Fruit fly (Drosophila melanogaster) S2 (cell line): ENCODE measurements around the gene CG13033.

Source experiments
- CG8478 ChIP-seq: fragments of >200 bp; optimal IDR thresholded peaks from 2 replicates; lab custom pipeline; 2018
- CTCF ChIP-seq, 2 experiments: fragments of >200 bp; optimal IDR thresholded peaks; 2 replicates each; lab custom pipeline; 2018

dm6 chr3L:16545511-16545910, at the start of gene CG13033:
- TF ChIP-seq CTCF (optimal IDR thresholded peaks at IDR 0.05; lab: Kevin White, UChicago) (no peak), CG8478 (lab: Kevin White, UChicago) (no peak)
